Worm (Caenorhabditis elegans) whole organism, L3 larva: ENCODE measurements around the gene npp-25.

Experiments used
- elt-2 ChIP-seq: sonication (generic microtip); optimal IDR thresholded peaks from 2 replicates; lab custom pipeline; 2016; ENCODE audit warnings: missing genetic modification reagents, mild to moderate bottlenecking, missing genetic modification characterization, missing compliant biosample characterization
- elt-3 ChIP-seq, 3 experiments: fragments of 150-350 bp in 1 of 3; sonication (generic microtip) in 2 of 3; optimal IDR thresholded peaks; 2 replicates in 2 of 3; 4 replicates in 1 of 3; lab custom pipeline; 2014 to 2017; ENCODE audit warnings: missing biosample characterization in 3 of 3, missing genetic modification characterization in 3 of 3
- nhr-11 ChIP-seq: fragments of 150-350 bp; optimal IDR thresholded peaks from 2 replicates; lab custom pipeline; 2014; ENCODE audit warnings: missing biosample characterization, missing genetic modification characterization
- nhr-23 ChIP-seq: fragments of 150-350 bp; optimal IDR thresholded peaks from 2 replicates; lab custom pipeline; 2014; ENCODE audit warnings: missing biosample characterization, missing genetic modification reagents, missing genetic modification characterization
- nhr-77 ChIP-seq: fragments of 150-350 bp; optimal IDR thresholded peaks from 2 replicates; lab custom pipeline; 2014; ENCODE audit warnings: missing biosample characterization, missing genetic modification characterization
- skn-1 ChIP-seq: fragments of 150-350 bp; optimal IDR thresholded peaks from 2 replicates; lab custom pipeline; 2014; ENCODE audit warnings: missing biosample characterization, missing genetic modification characterization
- zag-1 ChIP-seq: fragments of 150-350 bp; optimal IDR thresholded peaks from 2 replicates; lab custom pipeline; 2014; ENCODE audit warnings: missing biosample characterization, missing genetic modification characterization
- ztf-4 ChIP-seq: fragments of 150-350 bp; optimal IDR thresholded peaks from 2 replicates; lab custom pipeline; 2014; ENCODE audit warnings: missing biosample characterization, missing genetic modification characterization

DNA sequence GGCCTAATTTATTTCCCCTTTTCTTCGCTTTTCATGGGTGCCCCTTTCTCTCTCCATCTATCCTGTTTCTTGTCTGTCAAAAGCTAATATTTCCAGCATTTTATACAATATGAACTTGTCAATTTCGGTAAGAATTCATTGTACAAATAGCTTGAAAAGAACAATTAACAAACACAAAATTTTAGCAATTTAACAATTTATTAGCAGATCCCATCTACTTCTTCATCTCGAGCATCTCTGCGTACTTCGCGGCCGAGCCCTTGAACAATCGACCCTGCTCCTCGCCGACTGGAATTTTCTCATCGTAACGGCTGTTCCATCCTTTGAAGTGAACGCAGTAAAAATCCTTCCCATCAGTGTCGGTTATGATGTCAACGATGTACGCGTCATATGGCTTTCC is 50.1 kb downstream of the npp-25 start:
- TF ChIP-seq elt-2, result no peak
- TF ChIP-seq nhr-77 (tag; lab: Kevin White, UChicago), result no peak
- TF ChIP-seq ztf-4 (tag; lab: Kevin White, UChicago), result no peak
- TF ChIP-seq skn-1 (tag; lab: Kevin White, UChicago), result no peak
- TF ChIP-seq nhr-23 (tag; lab: Kevin White, UChicago), result no peak
- no peak for TF ChIP-seq zag-1 (tag; lab: Kevin White, UChicago)
- TF ChIP-seq nhr-11 (tag; lab: Kevin White, UChicago), result no peak
- no peak for TF ChIP-seq elt-3 (tag; optimal IDR thresholded peaks at IDR 0.05; lab: Kevin White, UChicago)
